Worm (Caenorhabditis elegans) whole organism, L2 larva: ENCODE data around the gene C55A6.7.

Experiments
- ceh-82 ChIP-seq: fragments of 150-350 bp; optimal IDR thresholded peaks from 2 replicates; lab custom pipeline; 2014; ENCODE audit warnings: missing biosample characterization, missing genetic modification characterization
- lsy-2 ChIP-seq, 2 experiments: fragments of 150-350 bp in 1 of 2; sonication (generic microtip) in 1 of 2; optimal IDR thresholded peaks; 2 replicates each; lab custom pipeline; 2014 to 2017; ENCODE audit warnings: missing biosample characterization in 2 of 2, missing genetic modification characterization in 2 of 2
- mab-5 ChIP-seq: fragments of 150-350 bp; optimal IDR thresholded peaks from 2 replicates; lab custom pipeline; 2014; ENCODE audit warnings: missing biosample characterization, missing genetic modification characterization
- sem-4 ChIP-seq: fragments of 150-350 bp; optimal IDR thresholded peaks from 2 replicates; lab custom pipeline; 2014; ENCODE audit warnings: missing biosample characterization, missing genetic modification reagents, missing genetic modification characterization
- skn-1 ChIP-seq: sonication (generic microtip); optimal IDR thresholded peaks from 2 replicates; lab custom pipeline; 2017; ENCODE audit warnings: missing biosample characterization, missing genetic modification characterization
- sma-9 ChIP-seq, 2 experiments: fragments of 150-350 bp in 1 of 2; sonication (generic microtip) in 1 of 2; optimal IDR thresholded peaks; 2 replicates each; lab custom pipeline; 2014 to 2016; ENCODE audit warnings: missing genetic modification characterization in 2 of 2, mild to moderate bottlenecking in 1 of 2, missing biosample characterization in 1 of 2, missing compliant biosample characterization in 1 of 2, missing genetic modification reagents in 1 of 2, moderate library complexity in 1 of 2
- zag-1 ChIP-seq: fragments of 150-350 bp; optimal IDR thresholded peaks from 2 replicates; lab custom pipeline; 2014; ENCODE audit warnings: missing biosample characterization, missing genetic modification characterization

DNA sequence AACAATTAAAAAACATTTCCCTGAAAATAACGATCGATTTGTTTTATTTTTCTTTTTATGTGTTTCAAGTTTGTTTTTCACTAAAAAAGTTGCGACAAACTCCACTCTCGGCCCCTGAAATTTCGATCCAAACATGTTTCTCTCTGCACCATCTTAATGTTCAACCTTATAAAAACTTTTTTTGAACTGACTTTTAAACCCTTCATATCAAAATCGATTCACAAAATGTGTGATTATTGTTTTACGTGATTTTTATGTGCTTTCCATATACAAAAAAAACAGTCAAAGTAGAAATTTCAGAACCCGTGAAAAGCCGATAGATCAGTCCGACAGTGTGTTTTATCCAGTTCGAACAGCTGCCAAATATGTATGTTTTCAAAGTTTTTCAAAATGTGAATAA, 7.2 kb upstream of the C55A6.7 start, which contains the start of gene ccch-1:
- TF ChIP-seq sma-9 (GFP tag; optimal IDR thresholded peaks at IDR 0.05; lab: Kevin White, UChicago) = no peak
- TF ChIP-seq sma-9 (tag; optimal IDR thresholded peaks at IDR 0.05; lab: Kevin White, UChicago) = no peak
- TF ChIP-seq lsy-2 (tag; optimal IDR thresholded peaks at IDR 0.05; lab: Kevin White, UChicago) = no peak
- no peak for TF ChIP-seq sem-4
- no peak for TF ChIP-seq ceh-82
- TF ChIP-seq zag-1 (tag; lab: Kevin White, UChicago) = no peak
- TF ChIP-seq mab-5 (tag; lab: Kevin White, UChicago) = no peak
- no peak for TF ChIP-seq skn-1 (tag; lab: Kevin White, UChicago)
